Worm (Caenorhabditis elegans) whole organism, midembryonic: ENCODE data around the gene cnc-8.

Experiments
- T22C8.4 ChIP-seq: fragments of 200-800 bp; sonication (Bioruptor generic); IDR thresholded peaks from 2 replicates; pipeline ENCODE4 v1.3.6; 2022; ENCODE audit warnings: missing genetic modification characterization, missing compliant biosample characterization
- cog-1 ChIP-seq: sonication (generic microtip); optimal IDR thresholded peaks from 2 replicates; lab custom pipeline; 2016; ENCODE audit warnings: missing genetic modification characterization, missing compliant biosample characterization
- flt-1 ChIP-seq: fragments of 200-800 bp; sonication (Bioruptor generic); IDR thresholded peaks from 2 replicates; pipeline ENCODE4 v1.3.6; 2022; ENCODE audit warnings: missing genetic modification characterization, missing compliant biosample characterization
- klf-2 ChIP-seq: fragments of 200-800 bp; sonication (Bioruptor generic); conservative IDR thresholded peaks from 2 replicates; pipeline ENCODE4 v1.3.6; 2022; ENCODE audit warnings: missing genetic modification reagents, missing genetic modification characterization, missing compliant biosample characterization
- med-1 ChIP-seq: sonication (generic microtip); optimal IDR thresholded peaks from 2 replicates; lab custom pipeline; 2017; ENCODE audit warnings: missing genetic modification characterization, mild to moderate bottlenecking, missing compliant biosample characterization, antibody characterized with exemption, missing genetic modification reagents; ENCODE audit not compliant: insufficient read depth
- ref-1 ChIP-seq: fragments of 200-800 bp; sonication (Bioruptor generic); conservative IDR thresholded peaks from 2 replicates; pipeline ENCODE4 v1.3.6; 2022; ENCODE audit warnings: missing genetic modification reagents, missing genetic modification characterization, missing compliant biosample characterization
- tab-1 ChIP-seq: fragments of 200-800 bp; sonication (Bioruptor generic); IDR thresholded peaks from 2 replicates; pipeline ENCODE4 v1.3.6; 2022; ENCODE audit warnings: missing genetic modification characterization, missing compliant biosample characterization
- ztf-23 ChIP-seq: fragments of 200-800 bp; sonication (Bioruptor generic); IDR thresholded peaks from 2 replicates; pipeline ENCODE4 v1.3.6; 2022; ENCODE audit warnings: missing genetic modification reagents, missing genetic modification characterization, missing compliant biosample characterization
- ztf-29 ChIP-seq: fragments of 200-800 bp; sonication (Bioruptor generic); IDR thresholded peaks from 2 replicates; pipeline ENCODE4 v1.3.6; 2022; ENCODE audit warnings: missing genetic modification reagents, missing genetic modification characterization, missing compliant biosample characterization

DNA sequence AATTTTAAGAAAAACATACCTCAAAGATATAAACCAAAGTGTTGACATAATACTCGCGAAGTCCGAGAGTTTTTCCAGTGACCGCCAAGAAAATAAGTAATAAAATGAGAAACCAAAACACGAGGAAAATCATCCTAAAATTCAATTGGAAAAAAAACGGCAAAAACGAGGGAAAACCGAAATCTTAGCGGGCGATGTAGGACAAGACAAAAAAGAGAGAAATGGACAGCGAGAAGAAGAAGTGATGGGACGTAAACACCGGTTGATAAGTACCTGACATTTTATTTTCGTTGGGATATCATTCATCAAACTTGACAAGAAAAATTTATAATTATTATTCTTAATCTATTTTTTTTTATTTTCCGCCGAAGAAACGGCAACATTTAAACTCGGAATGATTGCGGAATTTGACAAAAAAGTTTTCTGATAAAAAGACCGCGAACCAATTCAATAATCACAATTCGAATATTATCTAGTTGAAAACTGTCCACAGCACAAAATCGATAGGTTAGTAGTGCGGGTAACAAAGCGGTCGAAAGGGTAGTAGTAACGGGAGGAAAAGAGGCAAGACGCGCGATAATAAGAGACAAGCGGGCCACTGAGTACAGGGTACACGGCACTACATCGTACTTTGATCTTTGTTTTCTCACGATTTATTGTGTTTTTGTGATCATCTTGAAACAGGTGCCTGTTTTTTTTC is 21.1 kb downstream of the cnc-8 start, which contains the start of gene acl-5:
- TF ChIP-seq ztf-23 = no peak
- TF ChIP-seq ztf-29 = no peak
- no peak for TF ChIP-seq cog-1 (tag; lab: Kevin White, UChicago)
- TF ChIP-seq flt-1 (GFP tag; lab: Robert Waterston, UW) = no peak
- no peak for TF ChIP-seq med-1 (GFP tag; lab: Kevin White, UChicago)
- no peak for TF ChIP-seq tab-1 (GFP tag; lab: Robert Waterston, UW)
- TF ChIP-seq klf-2 (GFP tag; lab: Robert Waterston, UW) = no peak
- no peak for TF ChIP-seq ref-1 (GFP tag; lab: Robert Waterston, UW)
- no peak for TF ChIP-seq T22C8.4 (GFP tag; lab: Robert Waterston, UW)
